Worm (Caenorhabditis elegans) whole organism, early embryonic: Measurements from ENCODE around the gene B0416.3.

Experiments
- B0310.2 ChIP-seq: sonication (generic microtip); optimal IDR thresholded peaks from 2 replicates; lab custom pipeline; 2016; ENCODE audit warnings: mild to moderate bottlenecking, missing genetic modification characterization, missing compliant biosample characterization
- ama-1 ChIP-seq: fragments of 150-350 bp; optimal IDR thresholded peaks from 2 replicates; lab custom pipeline; 2014
- ceh-36 ChIP-seq: sonication (generic microtip); optimal IDR thresholded peaks from 2 replicates; lab custom pipeline; 2016; ENCODE audit warnings: missing genetic modification characterization, inconsistent platforms, missing compliant biosample characterization
- ets-7 ChIP-seq: sonication (generic microtip); optimal IDR thresholded peaks from 2 replicates; lab custom pipeline; 2016; ENCODE audit warnings: missing genotype, missing genetic modification characterization, missing compliant biosample characterization
- flt-1 ChIP-seq: fragments of 200-800 bp; sonication (Bioruptor generic); IDR thresholded peaks from 2 replicates; pipeline ENCODE4 v1.3.6; 2022; ENCODE audit warnings: missing genetic modification characterization, missing compliant biosample characterization
- hmg-4 ChIP-seq: fragments of 200-800 bp; sonication (Bioruptor generic); optimal IDR thresholded peaks from 2 replicates; lab custom pipeline; 2018; ENCODE audit warnings: mild to moderate bottlenecking, missing genetic modification characterization, missing compliant biosample characterization
- tbx-11 ChIP-seq: fragments of 200-800 bp; sonication (Bioruptor generic); IDR thresholded peaks from 2 replicates; pipeline ENCODE4 v1.3.6; 2022; ENCODE audit warnings: missing genetic modification characterization, missing compliant biosample characterization
- tbx-37 ChIP-seq: fragments of 200-800 bp; sonication (Bioruptor generic); conservative IDR thresholded peaks from 2 replicates; pipeline ENCODE4 v1.3.6; 2022; ENCODE audit warnings: missing genetic modification reagents, missing genetic modification characterization, missing compliant biosample characterization

ce11 chrX:9297834-9298233 is 6.4 kb downstream of the B0416.3 start, which contains the start of gene B0416.7:
- TF ChIP-seq ama-1 (lab: Kevin White, UChicago) (no peak), flt-1 (no peak), ets-7 (tag; lab: Kevin White, UChicago) (no peak), B0310.2 (no peak), ceh-36 (tag; lab: Kevin White, UChicago) (no peak), tbx-37 (GFP tag; lab: Robert Waterston, UW) (no peak), hmg-4 (GFP tag; lab: Kevin White, UChicago) (no peak), tbx-11 (GFP tag; lab: Robert Waterston, UW) (no peak)
